Fruit fly (Drosophila melanogaster) whole organism, embryonic: ENCODE results near the gene slp1.

Experiments used
- Aef1 ChIP-seq: fragments of 200-800 bp; sonication (Bioruptor generic); IDR thresholded peaks from 3 replicates; pipeline ENCODE4 v1.3.6; 2022; ENCODE audit warnings: missing biosample characterization, missing genetic modification characterization
- Bdp1 ChIP-seq: fragments of 200-800 bp; sonication (Bioruptor generic); optimal IDR thresholded peaks from 3 replicates; lab custom pipeline; 2016; ENCODE audit warnings: missing biosample characterization, missing genetic modification characterization
- Bgb ChIP-seq: fragments of 200-800 bp; sonication (Bioruptor generic); IDR thresholded peaks from 2 replicates; pipeline ENCODE4 v1.3.6; 2022; ENCODE audit warnings: missing biosample characterization, missing genetic modification characterization; ENCODE audit not compliant: partially characterized antibody
- CG10267 ChIP-seq: fragments of 200-800 bp; sonication (Bioruptor generic); optimal IDR thresholded peaks from 2 replicates; lab custom pipeline; 2018; ENCODE audit warnings: missing biosample characterization, mild to moderate bottlenecking, missing genetic modification characterization, moderate library complexity
- CG10462 ChIP-seq: fragments of 200-800 bp; sonication (Bioruptor generic); optimal IDR thresholded peaks from 2 replicates; lab custom pipeline; 2016; ENCODE audit warnings: missing biosample characterization, missing genetic modification characterization
- CG11695 ChIP-seq: fragments of 200-800 bp; sonication (Bioruptor generic); IDR thresholded peaks from 3 replicates; pipeline ENCODE4 v1.3.6; 2022; ENCODE audit warnings: missing biosample characterization, missing genetic modification characterization
- CG12391 ChIP-seq: fragments of 200-800 bp; sonication (Bioruptor generic); optimal IDR thresholded peaks from 3 replicates; lab custom pipeline; 2018; ENCODE audit warnings: missing biosample characterization, mild to moderate bottlenecking, missing genetic modification characterization, moderate library complexity
- CG14014 ChIP-seq: fragments of 200-800 bp; sonication (Bioruptor generic); IDR thresholded peaks from 2 replicates; pipeline ENCODE4 v1.3.6; 2022; ENCODE audit warnings: missing biosample characterization, missing genetic modification characterization
- CG17359 ChIP-seq: fragments of 200-800 bp; sonication (Bioruptor generic); optimal IDR thresholded peaks from 3 replicates; lab custom pipeline; 2018; ENCODE audit warnings: missing biosample characterization, mild to moderate bottlenecking, missing genetic modification characterization, moderate library complexity
- CG17361 ChIP-seq: fragments of 200-800 bp; sonication (Bioruptor generic); IDR thresholded peaks from 3 replicates; pipeline ENCODE4 v1.3.6; 2022; ENCODE audit warnings: missing biosample characterization, missing genetic modification characterization
- CG17829 ChIP-seq: fragments of 200-800 bp; optimal IDR thresholded peaks from 2 replicates; lab custom pipeline; 2019; ENCODE audit warnings: missing biosample characterization, mild to moderate bottlenecking, missing genetic modification characterization, moderate library complexity
- CG30020 ChIP-seq: fragments of 200-800 bp; optimal IDR thresholded peaks from 2 replicates; lab custom pipeline; 2019; ENCODE audit warnings: missing biosample characterization, mild to moderate bottlenecking, missing genetic modification characterization, moderate library complexity
- CG3407 ChIP-seq: fragments of 200-800 bp; sonication (Bioruptor generic); optimal IDR thresholded peaks from 2 replicates; lab custom pipeline; 2018; ENCODE audit warnings: missing biosample characterization, mild to moderate bottlenecking, missing genetic modification characterization
- CG34224 ChIP-seq: fragments of 200-800 bp; sonication (Bioruptor generic); IDR thresholded peaks from 3 replicates; pipeline ENCODE4 v1.3.6; 2022; ENCODE audit warnings: missing biosample characterization, missing genetic modification characterization; ENCODE audit not compliant: partially characterized antibody
- CG4328 ChIP-seq: fragments of 200-800 bp; sonication (Bioruptor generic); optimal IDR thresholded peaks from 3 replicates; lab custom pipeline; 2017; ENCODE audit warnings: missing biosample characterization, missing genetic modification reagents, missing genetic modification characterization
- CG4707 ChIP-seq: fragments of 200-800 bp; sonication (Bioruptor generic); optimal IDR thresholded peaks from 2 replicates; lab custom pipeline; 2018; ENCODE audit warnings: missing biosample characterization, mild to moderate bottlenecking, missing genetic modification characterization, moderate library complexity
- CG6254 ChIP-seq: fragments of 200-800 bp; sonication (Bioruptor generic); optimal IDR thresholded peaks from 3 replicates; lab custom pipeline; 2017; ENCODE audit warnings: mild to moderate bottlenecking, missing biosample characterization, missing genetic modification reagents, missing genetic modification characterization
- CG6813 ChIP-seq: fragments of 200-800 bp; sonication (Bioruptor generic); optimal IDR thresholded peaks from 2 replicates; lab custom pipeline; 2017; ENCODE audit warnings: missing biosample characterization, missing genetic modification characterization, mild to moderate bottlenecking, moderate library complexity, missing genetic modification reagents
- CG7745 ChIP-seq: fragments of 200-800 bp; sonication (Bioruptor generic); optimal IDR thresholded peaks from 2 replicates; lab custom pipeline; 2018; ENCODE audit warnings: missing biosample characterization, mild to moderate bottlenecking, missing genetic modification characterization, moderate library complexity
- CG8089 ChIP-seq: fragments of 200-800 bp; sonication (Bioruptor generic); optimal IDR thresholded peaks from 3 replicates; lab custom pipeline; 2016; ENCODE audit warnings: missing biosample characterization, missing genetic modification characterization
- CG8281 ChIP-seq: fragments of 200-800 bp; sonication (Bioruptor generic); optimal IDR thresholded peaks from 2 replicates; lab custom pipeline; 2018; ENCODE audit warnings: missing biosample characterization, mild to moderate bottlenecking, missing genetic modification characterization, moderate library complexity
- ERR ChIP-seq: fragments of 200-800 bp; sonication (Bioruptor generic); optimal IDR thresholded peaks from 2 replicates; lab custom pipeline; 2016; ENCODE audit warnings: missing biosample characterization, missing genetic modification characterization
- GATAe ChIP-seq: fragments of 200-800 bp; sonication (Bioruptor generic); conservative IDR thresholded peaks from 2 replicates; pipeline ENCODE4 v1.3.6; 2022; ENCODE audit warnings: missing biosample characterization, missing genetic modification characterization
- Gsc ChIP-seq: fragments of 200-800 bp; sonication (Bioruptor generic); IDR thresholded peaks from 2 replicates; pipeline ENCODE4 v1.3.6; 2022; ENCODE audit warnings: missing biosample characterization, missing genetic modification characterization
- Hmr ChIP-seq: fragments of 200-800 bp; sonication (Bioruptor generic); optimal IDR thresholded peaks from 3 replicates; lab custom pipeline; 2017; ENCODE audit warnings: mild to moderate bottlenecking, missing biosample characterization, missing genetic modification reagents, missing genetic modification characterization
- Nf-YC ChIP-seq: fragments of 200-800 bp; optimal IDR thresholded peaks from 3 replicates; lab custom pipeline; 2019; ENCODE audit warnings: missing biosample characterization, mild to moderate bottlenecking, missing genetic modification characterization, moderate library complexity
- Ravus ChIP-seq: fragments of 200-800 bp; sonication (Bioruptor generic); IDR thresholded peaks from 2 replicates; pipeline ENCODE4 v1.3.6; 2022; ENCODE audit warnings: missing biosample characterization, missing genetic modification characterization
- Rx ChIP-seq: fragments of 200-800 bp; sonication (Bioruptor generic); IDR thresholded peaks from 2 replicates; pipeline ENCODE4 v1.3.6; 2022; ENCODE audit warnings: missing biosample characterization, missing genetic modification characterization
- Six4 ChIP-seq: fragments of 200-800 bp; sonication (Bioruptor generic); optimal IDR thresholded peaks from 2 replicates; lab custom pipeline; 2016; ENCODE audit warnings: missing biosample characterization, missing genetic modification characterization
- Usf ChIP-seq: fragments of 200-800 bp; sonication (Bioruptor generic); optimal IDR thresholded peaks from 2 replicates; lab custom pipeline; 2017; ENCODE audit warnings: missing genotype, missing biosample characterization, missing genetic modification characterization
- Xbp1 ChIP-seq: fragments of 200-800 bp; sonication (Bioruptor generic); optimal IDR thresholded peaks from 3 replicates; lab custom pipeline; 2016; ENCODE audit warnings: missing biosample characterization, mild to moderate bottlenecking, missing genetic modification characterization
- abd-A ChIP-seq: fragments of 200-800 bp; sonication (Bioruptor generic); optimal IDR thresholded peaks from 3 replicates; lab custom pipeline; 2019; ENCODE audit warnings: missing biosample characterization, mild to moderate bottlenecking, missing genetic modification characterization, moderate library complexity
- az2 ChIP-seq: fragments of 200-800 bp; sonication (Bioruptor generic); optimal IDR thresholded peaks from 3 replicates; lab custom pipeline; 2016; ENCODE audit warnings: missing biosample characterization, missing genetic modification characterization
- bigmax ChIP-seq: fragments of 200-800 bp; sonication (Bioruptor generic); optimal IDR thresholded peaks from 2 replicates; lab custom pipeline; 2018; ENCODE audit warnings: missing biosample characterization, mild to moderate bottlenecking, missing genetic modification characterization
- cg ChIP-seq: fragments of 200-800 bp; sonication (Bioruptor generic); optimal IDR thresholded peaks from 3 replicates; lab custom pipeline; 2019; ENCODE audit warnings: missing biosample characterization, mild to moderate bottlenecking, missing genetic modification characterization, moderate library complexity
- ci ChIP-seq: fragments of 200-800 bp; sonication (Bioruptor generic); IDR thresholded peaks from 3 replicates; pipeline ENCODE4 v1.3.6; 2022; ENCODE audit warnings: missing biosample characterization, missing genetic modification characterization
- croc ChIP-seq: fragments of 200-800 bp; sonication (Bioruptor generic); conservative IDR thresholded peaks from 3 replicates; pipeline ENCODE4 v1.3.6; 2022; ENCODE audit warnings: missing biosample characterization, missing genetic modification characterization
- dmrt99B ChIP-seq: fragments of 200-800 bp; sonication (Bioruptor generic); optimal IDR thresholded peaks from 2 replicates; lab custom pipeline; 2018; ENCODE audit warnings: missing biosample characterization, mild to moderate bottlenecking, missing genetic modification characterization, moderate library complexity
- gfzf ChIP-seq: fragments of 200-800 bp; sonication (Bioruptor generic); optimal IDR thresholded peaks from 2 replicates; lab custom pipeline; 2016; ENCODE audit warnings: missing biosample characterization, mild to moderate bottlenecking, missing genetic modification characterization, moderate library complexity
- gro ChIP-seq: fragments of 200-800 bp; sonication (Bioruptor generic); optimal IDR thresholded peaks from 2 replicates; lab custom pipeline; 2016; ENCODE audit warnings: missing biosample characterization, missing genetic modification characterization
- gt ChIP-seq: fragments of 200-800 bp; sonication (Bioruptor generic); IDR thresholded peaks from 2 replicates; pipeline ENCODE4 v1.3.6; 2022; ENCODE audit warnings: missing biosample characterization, missing genetic modification characterization
- h ChIP-seq: fragments of >200 bp; optimal IDR thresholded peaks from 2 replicates; lab custom pipeline; 2017
- ind ChIP-seq: fragments of 200-800 bp; sonication (Bioruptor generic); optimal IDR thresholded peaks from 3 replicates; lab custom pipeline; 2016; ENCODE audit warnings: missing biosample characterization, missing genetic modification characterization
- lmd ChIP-seq: fragments of 200-800 bp; sonication (Bioruptor generic); IDR thresholded peaks from 2 replicates; pipeline ENCODE4 v1.3.6; 2022; ENCODE audit warnings: missing biosample characterization, missing genetic modification characterization
- maf-S ChIP-seq: fragments of 200-800 bp; sonication (Bioruptor generic); optimal IDR thresholded peaks from 2 replicates; lab custom pipeline; 2016; ENCODE audit warnings: missing biosample characterization, missing genetic modification characterization
- pnt ChIP-seq: fragments of 200-800 bp; sonication (Bioruptor generic); optimal IDR thresholded peaks from 3 replicates; lab custom pipeline; 2016; ENCODE audit warnings: missing biosample characterization, missing genetic modification characterization
- schlank ChIP-seq: fragments of 200-800 bp; sonication (Bioruptor generic); optimal IDR thresholded peaks from 2 replicates; lab custom pipeline; 2018; ENCODE audit warnings: missing biosample characterization, mild to moderate bottlenecking, missing genetic modification characterization
- sens ChIP-seq: fragments of 200-800 bp; sonication (Bioruptor generic); peaks from one replicate; lab custom pipeline; 2016; ENCODE audit warnings: missing biosample characterization, missing genetic modification characterization
- tna ChIP-seq: fragments of 200-800 bp; sonication (Bioruptor generic); IDR thresholded peaks from 2 replicates; pipeline ENCODE4 v1.3.6; 2022; ENCODE audit warnings: missing biosample characterization, missing genetic modification characterization; ENCODE audit not compliant: partially characterized antibody
- unpg ChIP-seq: fragments of 200-800 bp; sonication (Bioruptor generic); optimal IDR thresholded peaks from 3 replicates; lab custom pipeline; 2018; ENCODE audit warnings: missing biosample characterization, mild to moderate bottlenecking, missing genetic modification characterization, moderate library complexity
- vfl ChIP-seq: fragments of 200-800 bp; sonication (Bioruptor generic); optimal IDR thresholded peaks from 2 replicates; lab custom pipeline; 2016; ENCODE audit warnings: missing biosample characterization, missing genetic modification characterization
- zfh1 ChIP-seq: fragments of 200-800 bp; sonication (Bioruptor generic); IDR thresholded peaks from 3 replicates; pipeline ENCODE4 v1.3.6; 2022; ENCODE audit warnings: missing biosample characterization, missing genetic modification characterization

The slp1 gene

dm6 chr2L:3861388-3861787 is 35.9 kb downstream of the slp1 start (continued):
- TF ChIP-seq Usf (GFP tag; lab: Kevin White, UChicago) (peak; percentile 11), croc (GFP tag; lab: Robert Waterston, UW) (peak; percentile 67), gt (no peak), Aef1 (GFP tag; lab: Robert Waterston, UW) (no peak), ind (GFP tag; lab: Kevin White, UChicago) (no peak), Ravus (GFP tag; lab: Robert Waterston, UW) (no peak), Gsc (GFP tag; lab: Robert Waterston, UW) (no peak), az2 (peak; percentile 45), CG11695 (GFP tag; lab: Robert Waterston, UW) (no peak), Six4 (GFP tag; lab: Kevin White, UChicago) (peak; percentile 22), h (lab: Kevin White, UChicago) (no peak), Bgb (GFP tag; lab: Robert Waterston, UW) (no peak), Rx (peak; percentile 29), CG8089 (GFP tag; lab: Kevin White, UChicago) (peak; percentile 36), maf-S (GFP tag; lab: Kevin White, UChicago) (no peak), unpg (GFP tag; lab: Kevin White, UChicago) (peak; percentile 47), CG14014 (GFP tag; lab: Robert Waterston, UW) (no peak), Nf-YC (tag; lab: Kevin White, UChicago) (no peak), Bdp1 (GFP tag; lab: Kevin White, UChicago) (peak; percentile 43), dmrt99B (tag; lab: Kevin White, UChicago) (no peak), lmd (GFP tag; lab: Robert Waterston, UW) (peak; percentile 27; the same call in 1 of the 2 replicates), gfzf (GFP tag; lab: Kevin White, UChicago) (no peak), CG17829 (peak; percentile 74), CG4707 (GFP tag; lab: Kevin White, UChicago) (no peak), cg (GFP tag; lab: Kevin White, UChicago) (no peak), schlank (no peak), CG4328 (no peak), vfl (no peak), ERR (GFP tag; lab: Kevin White, UChicago) (no peak), CG30020 (no peak), Hmr (no peak), CG17359 (no peak), tna (GFP tag; lab: Robert Waterston, UW) (no peak), zfh1 (GFP tag; lab: Robert Waterston, UW) (peak; percentile 81), CG12391 (tag; lab: Kevin White, UChicago) (peak; percentile 77), CG3407 (no peak), Xbp1 (GFP tag; lab: Kevin White, UChicago) (peak; percentile 13), bigmax (GFP tag; lab: Kevin White, UChicago) (no peak), gro (no peak), ci (GFP tag; lab: Robert Waterston, UW) (peak; percentile 50; the same call in 1 of the 3 replicates), CG7745 (peak; percentile 29), CG8281 (tag; lab: Kevin White, UChicago) (no peak), abd-A (no peak), sens (GFP tag; lab: Kevin White, UChicago) (peak; percentile 92), GATAe (GFP tag; lab: Robert Waterston, UW) (no peak), CG17361 (GFP tag; lab: Robert Waterston, UW) (0 out of 3 replicates have a peak, but pooled peaks have one; percentile 38), CG6254 (GFP tag; lab: Kevin White, UChicago) (no peak), CG10267 (peak; percentile 77), pnt (GFP tag; lab: Kevin White, UChicago) (peak; percentile 35), CG6813 (GFP tag; lab: Kevin White, UChicago) (peak; percentile 33), CG34224 (GFP tag; lab: Robert Waterston, UW) (no peak), CG10462 (GFP tag; lab: Kevin White, UChicago) (no peak)
